ENCODE assay signal across 4 worm cellular contexts in genomic region chrIII:2907819-2908218, ce11.
TF ChIP-seq lines count a peak whose summit lies in the region.

No protein-coding gene starts in this region.

TF ChIP-seq in whole organism, L3 larva, 47 proteins besides CTCF, POLR2A, EP300 and RAD21:
- TF ChIP-seq fos-1 (tag; optimal IDR thresholded peaks at IDR 0.05; lab: Kevin White, UChicago) (no peak), hmg-11 (tag; optimal IDR thresholded peaks at IDR 0.05; lab: Kevin White, UChicago) (peak; percentile 3), nhr-237 (tag; optimal IDR thresholded peaks at IDR 0.05; lab: Kevin White, UChicago) (no peak), elt-1 (tag; optimal IDR thresholded peaks at IDR 0.05; lab: Kevin White, UChicago) (no peak)

TF ChIP-seq in whole organism, L4 larva, 104 proteins besides CTCF, POLR2A, EP300 and RAD21:
- TF ChIP-seq aha-1 (tag; lab: Kevin White, UChicago) (peak; percentile 15), ctbp-1 (GFP tag; IDR thresholded peaks at IDR 0.05; lab: Robert Waterston, UW) (no peak), nhr-28 (tag; optimal IDR thresholded peaks at IDR 0.05; lab: Kevin White, UChicago) (no peak), nhr-237 (tag; optimal IDR thresholded peaks at IDR 0.05; lab: Kevin White, UChicago) (no peak), dmd-8 (GFP tag; IDR thresholded peaks at IDR 0.05; lab: Robert Waterston, UW) (no peak), zfp-2 (tag; optimal IDR thresholded peaks at IDR 0.05; lab: Kevin White, UChicago) (no peak), zag-1 (tag; optimal IDR thresholded peaks at IDR 0.05; lab: Kevin White, UChicago) (no peak)
TF ChIP-seq in whole organism, L4 larva: peak in this region for 1.

TF ChIP-seq in whole organism, late embryonic, 69 proteins besides CTCF, POLR2A, EP300 and RAD21:
- TF ChIP-seq madf-2 (tag; optimal IDR thresholded peaks at IDR 0.05; lab: Kevin White, UChicago) (no peak), npax-4 (tag; optimal IDR thresholded peaks at IDR 0.05; lab: Kevin White, UChicago) (no peak), unc-42 (tag; optimal IDR thresholded peaks at IDR 0.05; lab: Kevin White, UChicago) (peak; percentile 60)
TF ChIP-seq in whole organism, late embryonic: peak in this region for 1.

TF ChIP-seq in whole organism, mixed stage, embryonic, 35 proteins besides CTCF, POLR2A, EP300 and RAD21:
- TF ChIP-seq ces-1 (GFP tag; optimal IDR thresholded peaks at IDR 0.05; lab: Kevin White, UChicago), result peak; percentile 64
- no peak for TF ChIP-seq flh-1 (GFP tag; optimal IDR thresholded peaks at IDR 0.05; lab: Kevin White, UChicago)
TF ChIP-seq in whole organism, mixed stage, embryonic: peak in this region for 1.
